Worm (Caenorhabditis elegans): ENCODE results near the gene T23F2.3.

ce11 chrX:5506432-5506977 lies 5.6 kb downstream of the T23F2.3 start:
- no peak for TF ChIP-seq scrt-1 (GFP tag; IDR thresholded peaks at IDR 0.05)
- no peak for TF ChIP-seq sea-1 (GFP tag; conservative IDR thresholded peaks at IDR 0.05)
- no peak for TF ChIP-seq tra-4 (tag; optimal IDR thresholded peaks at IDR 0.05)
- no peak for TF ChIP-seq flt-1 (GFP tag; IDR thresholded peaks at IDR 0.05)
- no peak for TF ChIP-seq ama-1 (optimal IDR thresholded peaks at IDR 0.05)
- TF ChIP-seq ets-7 (tag; optimal IDR thresholded peaks at IDR 0.05), result no peak
- no peak for TF ChIP-seq hnd-1 (tag; optimal IDR thresholded peaks at IDR 0.05)
- TF ChIP-seq hmg-4 (GFP tag; optimal IDR thresholded peaks at IDR 0.05), result no peak
- no peak for TF ChIP-seq aly-1 (tag; optimal IDR thresholded peaks at IDR 0.05)
- no peak for TF ChIP-seq ceh-36 (tag; optimal IDR thresholded peaks at IDR 0.05)
- TF ChIP-seq hmbx-1 (tag; optimal IDR thresholded peaks at IDR 0.05), result no peak
- no peak for TF ChIP-seq tbx-37 (GFP tag; conservative IDR thresholded peaks at IDR 0.05)
- TF ChIP-seq pes-1 (GFP tag; IDR thresholded peaks at IDR 0.05), result no peak
